Worm (Caenorhabditis elegans): ENCODE results near the gene rabr-4.

DNA sequence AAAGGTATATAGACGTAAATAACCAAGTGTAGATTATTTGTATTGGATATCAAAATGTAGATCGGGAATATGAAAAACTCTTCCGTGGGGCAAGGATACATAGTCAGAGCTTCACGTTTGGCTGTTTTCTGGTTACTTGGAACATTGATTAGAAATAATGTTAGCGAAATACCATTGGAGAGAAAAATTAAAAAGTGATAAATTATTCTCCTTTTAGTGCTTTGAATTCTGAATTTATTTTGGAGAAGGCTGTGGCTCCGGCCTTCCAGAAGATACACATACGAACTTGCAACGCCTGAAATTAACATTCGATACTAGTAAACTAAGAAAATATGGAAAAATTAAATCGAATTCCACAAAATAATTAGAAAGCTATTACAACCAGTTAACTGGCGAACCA is 40.9 kb downstream of the rabr-4 start, which contains the start of gene srh-98:
- TF ChIP-seq unc-55 (GFP tag; optimal IDR thresholded peaks at IDR 0.05) (no peak), mdl-1 (tag; optimal IDR thresholded peaks at IDR 0.05) (no peak), peb-1 (tag; optimal IDR thresholded peaks at IDR 0.05) (no peak), snpc-4 (tag; optimal IDR thresholded peaks at IDR 0.05) (no peak), skn-1 (tag; optimal IDR thresholded peaks at IDR 0.05) (no peak), nhr-237 (tag; optimal IDR thresholded peaks at IDR 0.05) (no peak), nhr-12 (tag; optimal IDR thresholded peaks at IDR 0.05) (no peak), unc-62 (GFP tag; optimal IDR thresholded peaks at IDR 0.05) (no peak), ceh-82 (tag; optimal IDR thresholded peaks at IDR 0.05) (no peak), zag-1 (tag; optimal IDR thresholded peaks at IDR 0.05) (no peak), nhr-77 (tag; optimal IDR thresholded peaks at IDR 0.05) (no peak)

Data from whole organism, L2 larva.